Worm (Caenorhabditis elegans) whole organism, L4 larva: ENCODE results near the gene gpa-4.

ENCODE experiments used
- D1046.2 ChIP-seq: fragments of 200-800 bp; sonication (Bioruptor generic); IDR thresholded peaks from 2 replicates; pipeline ENCODE4 v1.3.6; 2022; ENCODE audit warnings: missing genetic modification characterization, missing compliant biosample characterization
- F10B5.3 ChIP-seq: sonication (generic microtip); optimal IDR thresholded peaks from 2 replicates; lab custom pipeline; 2016; ENCODE audit warnings: mild to moderate bottlenecking, missing genetic modification characterization, missing compliant biosample characterization
- F37D6.2 ChIP-seq: sonication (generic microtip); optimal IDR thresholded peaks from 2 replicates; lab custom pipeline; 2016; ENCODE audit warnings: mild to moderate bottlenecking, missing genetic modification characterization, missing compliant biosample characterization
- F49E8.2 ChIP-seq: sonication (generic microtip); optimal IDR thresholded peaks from 2 replicates; lab custom pipeline; 2016; ENCODE audit warnings: missing compliant biosample characterization, mild to moderate bottlenecking, missing genetic modification characterization, borderline replicate concordance
- R02D3.7 ChIP-seq: fragments of 150-350 bp; sonication (generic microtip); optimal IDR thresholded peaks from 3 replicates; lab custom pipeline; 2014; ENCODE audit warnings: missing biosample characterization, missing genetic modification characterization
- Y105C5A.15 ChIP-seq: fragments of 200-800 bp; sonication (Bioruptor generic); IDR thresholded peaks from 2 replicates; pipeline ENCODE4 v1.3.6; 2022; ENCODE audit warnings: missing genetic modification characterization, missing compliant biosample characterization
- Y48G9A.11 ChIP-seq: fragments of 200-800 bp; sonication (Bioruptor generic); IDR thresholded peaks from 2 replicates; pipeline ENCODE4 v1.3.6; 2022; ENCODE audit warnings: missing genetic modification reagents, missing genetic modification characterization, missing compliant biosample characterization
- ZK546.5 ChIP-seq, 2 experiments: sonication (generic microtip); optimal IDR thresholded peaks; 2 replicates each; lab custom pipeline; 2017; ENCODE audit warnings: missing biosample characterization in 2 of 2, missing genetic modification characterization in 2 of 2
- aha-1 ChIP-seq: fragments of 150-350 bp; peaks from one replicate; lab custom pipeline; 2014; ENCODE audit warnings: missing biosample characterization, missing genetic modification characterization
- ama-1 ChIP-seq: fragments of 150-350 bp; optimal IDR thresholded peaks from 2 replicates; lab custom pipeline; 2014; ENCODE audit warnings: inconsistent platforms, mixed read lengths
- arid-1 ChIP-seq: fragments of 200-800 bp; sonication (Bioruptor generic); conservative IDR thresholded peaks from 2 replicates; pipeline ENCODE4 v1.3.6; 2022; ENCODE audit warnings: missing genetic modification reagents, missing genetic modification characterization, missing compliant biosample characterization
- attf-4 ChIP-seq: sonication (generic microtip); optimal IDR thresholded peaks from 3 replicates; lab custom pipeline; 2017; ENCODE audit warnings: missing biosample characterization, missing genetic modification characterization
- ceh-44 ChIP-seq: fragments of 200-800 bp; sonication (Bioruptor generic); IDR thresholded peaks from 2 replicates; pipeline ENCODE4 v1.3.6; 2022; ENCODE audit warnings: missing genetic modification reagents, missing genetic modification characterization, missing compliant biosample characterization
- daf-12 ChIP-seq: fragments of 150-350 bp; optimal IDR thresholded peaks from 2 replicates; lab custom pipeline; 2014; ENCODE audit warnings: missing biosample characterization, missing genetic modification reagents, missing genetic modification characterization
- daf-19 ChIP-seq: fragments of 200-800 bp; sonication (Bioruptor generic); conservative IDR thresholded peaks from 2 replicates; pipeline ENCODE4 v1.3.6; 2022; ENCODE audit warnings: missing genetic modification characterization, missing compliant biosample characterization
- daf-8 ChIP-seq: fragments of 200-800 bp; sonication (Bioruptor generic); IDR thresholded peaks from 2 replicates; pipeline ENCODE4 v1.3.6; 2022; ENCODE audit warnings: missing genetic modification characterization, missing compliant biosample characterization
- duxl-1 ChIP-seq: sonication (generic microtip); optimal IDR thresholded peaks from 2 replicates; lab custom pipeline; 2016; ENCODE audit warnings: mild to moderate bottlenecking, missing genetic modification characterization, moderate library complexity, missing compliant biosample characterization; ENCODE audit not compliant: poor library complexity
- dve-1 ChIP-seq: sonication (generic microtip); optimal IDR thresholded peaks from 2 replicates; lab custom pipeline; 2017; ENCODE audit warnings: antibody characterized with exemption, mild to moderate bottlenecking, missing genetic modification characterization, missing compliant biosample characterization; ENCODE audit not compliant: insufficient read depth
- egl-43 ChIP-seq: fragments of 200-800 bp; sonication (Bioruptor generic); IDR thresholded peaks from 2 replicates; pipeline ENCODE4 v1.3.6; 2022; ENCODE audit warnings: missing genetic modification reagents, missing genetic modification characterization, missing compliant biosample characterization
- hif-1 ChIP-seq, 2 experiments: sonication (generic microtip); optimal IDR thresholded peaks; 2 replicates each; lab custom pipeline; 2016 to 2017; ENCODE audit warnings: missing compliant biosample characterization in 2 of 2, missing genetic modification characterization in 2 of 2, missing genetic modification reagents in 2 of 2, missing genotype in 2 of 2, mild to moderate bottlenecking in 1 of 2
- hlh-11 ChIP-seq: fragments of 200-800 bp; sonication (Bioruptor generic); optimal IDR thresholded peaks from 2 replicates; lab custom pipeline; 2018; ENCODE audit warnings: mild to moderate bottlenecking, missing genetic modification characterization, missing compliant biosample characterization
- jun-1 ChIP-seq: fragments of 150-350 bp; optimal IDR thresholded peaks from 2 replicates; lab custom pipeline; 2014; ENCODE audit warnings: missing biosample characterization, missing genetic modification reagents, missing genetic modification characterization
- lin-1 ChIP-seq: fragments of 200-800 bp; sonication (Bioruptor generic); IDR thresholded peaks from 2 replicates; pipeline ENCODE4 v1.3.6; 2022; ENCODE audit warnings: missing genetic modification reagents, missing genetic modification characterization, missing compliant biosample characterization
- lin-13 ChIP-seq: fragments of 150-350 bp; optimal IDR thresholded peaks from 2 replicates; lab custom pipeline; 2014; ENCODE audit warnings: missing biosample characterization, missing genetic modification reagents, missing genetic modification characterization
- lin-15B ChIP-seq: fragments of 150-350 bp; sonication (generic microtip); optimal IDR thresholded peaks from 3 replicates; lab custom pipeline; 2014; ENCODE audit warnings: missing biosample characterization, missing genetic modification characterization
- lin-29 ChIP-seq: fragments of 200-800 bp; sonication (Bioruptor generic); IDR thresholded peaks from 2 replicates; pipeline ENCODE4 v1.3.6; 2022; ENCODE audit warnings: missing genetic modification reagents, missing genetic modification characterization, missing compliant biosample characterization
- lir-3 ChIP-seq: sonication (generic microtip); optimal IDR thresholded peaks from 2 replicates; lab custom pipeline; 2016; ENCODE audit warnings: mild to moderate bottlenecking, missing genetic modification characterization, missing compliant biosample characterization
- lsy-2 ChIP-seq, 2 experiments: fragments of 150-350 bp in 1 of 2; sonication (generic microtip) in 1 of 2; optimal IDR thresholded peaks; 2 replicates each; lab custom pipeline; 2014 to 2017; ENCODE audit warnings: missing biosample characterization in 2 of 2, missing genetic modification characterization in 2 of 2
- madf-5 ChIP-seq, 2 experiments: fragments of 200-800 bp; sonication (Bioruptor generic); IDR thresholded peaks; 2 replicates each; pipeline ENCODE4 v1.3.6; 2022; ENCODE audit warnings: missing compliant biosample characterization in 2 of 2, missing genetic modification characterization in 2 of 2
- madf-9 ChIP-seq: fragments of 200-800 bp; sonication (Bioruptor generic); conservative IDR thresholded peaks from 2 replicates; pipeline ENCODE4 v1.3.6; 2022; ENCODE audit warnings: missing genetic modification reagents, missing genetic modification characterization, missing compliant biosample characterization
- mdl-1 ChIP-seq, 2 experiments: fragments of 150-350 bp in 1 of 2; sonication (generic microtip) in 1 of 2; optimal IDR thresholded peaks; 2 replicates each; lab custom pipeline; 2014 to 2017; ENCODE audit warnings: missing biosample characterization in 2 of 2, missing genetic modification characterization in 2 of 2
- mep-1 ChIP-seq: fragments of 150-350 bp; sonication (generic microtip); optimal IDR thresholded peaks from 3 replicates; lab custom pipeline; 2014; ENCODE audit warnings: missing biosample characterization, missing genetic modification characterization
- mxl-2 ChIP-seq: fragments of 200-800 bp; sonication (Bioruptor generic); conservative IDR thresholded peaks from 2 replicates; pipeline ENCODE4 v1.3.6; 2022; ENCODE audit warnings: missing genetic modification reagents, missing genetic modification characterization, missing compliant biosample characterization
- nhr-102 ChIP-seq: sonication (generic microtip); optimal IDR thresholded peaks from 2 replicates; lab custom pipeline; 2016; ENCODE audit warnings: mild to moderate bottlenecking, missing genetic modification characterization, moderate library complexity, missing compliant biosample characterization
- nhr-111 ChIP-seq: fragments of 200-800 bp; sonication (Bioruptor generic); optimal IDR thresholded peaks from 2 replicates; lab custom pipeline; 2018; ENCODE audit warnings: mild to moderate bottlenecking, missing genetic modification characterization, missing compliant biosample characterization
- nhr-25 ChIP-seq: sonication (generic microtip); optimal IDR thresholded peaks from 2 replicates; lab custom pipeline; 2017; ENCODE audit warnings: missing genetic modification characterization, mild to moderate bottlenecking, missing compliant biosample characterization, antibody characterized with exemption, moderate library complexity, borderline replicate concordance; ENCODE audit not compliant: insufficient read depth
- nhr-41 ChIP-seq: fragments of 200-800 bp; sonication (Bioruptor generic); IDR thresholded peaks from 2 replicates; pipeline ENCODE4 v1.3.6; 2022; ENCODE audit warnings: missing genetic modification reagents, missing genetic modification characterization, missing compliant biosample characterization
- nhr-42 ChIP-seq: fragments of 200-800 bp; sonication (Bioruptor generic); IDR thresholded peaks from 2 replicates; pipeline ENCODE4 v1.3.6; 2022; ENCODE audit warnings: missing genetic modification characterization, missing compliant biosample characterization
- nhr-48 ChIP-seq: sonication (generic microtip); optimal IDR thresholded peaks from 2 replicates; lab custom pipeline; 2016; ENCODE audit warnings: mild to moderate bottlenecking, missing genetic modification characterization, missing compliant biosample characterization
- php-3 ChIP-seq: fragments of 200-800 bp; sonication (Bioruptor generic); IDR thresholded peaks from 2 replicates; pipeline ENCODE4 v1.3.6; 2022; ENCODE audit warnings: missing genetic modification reagents, missing genetic modification characterization, missing compliant biosample characterization
- sdz-12 ChIP-seq: fragments of 200-800 bp; sonication (Bioruptor generic); optimal IDR thresholded peaks from 2 replicates; lab custom pipeline; 2018; ENCODE audit warnings: mild to moderate bottlenecking, missing genetic modification characterization, missing compliant biosample characterization
- set-16 ChIP-seq: fragments of 200-800 bp; sonication (Bioruptor generic); IDR thresholded peaks from 2 replicates; pipeline ENCODE4 v1.3.6; 2022; ENCODE audit warnings: missing genetic modification reagents, missing genetic modification characterization, missing compliant biosample characterization
- skn-1 ChIP-seq: fragments of 150-350 bp; optimal IDR thresholded peaks from 2 replicates; lab custom pipeline; 2014; ENCODE audit warnings: missing biosample characterization, missing genetic modification characterization
- snpc-4 ChIP-seq: fragments of 150-350 bp; optimal IDR thresholded peaks from 2 replicates; lab custom pipeline; 2014; ENCODE audit warnings: missing biosample characterization, missing genetic modification characterization
- tag-97 ChIP-seq: fragments of 200-800 bp; sonication (Bioruptor generic); IDR thresholded peaks from 2 replicates; pipeline ENCODE4 v1.3.6; 2022; ENCODE audit warnings: missing genetic modification characterization, missing compliant biosample characterization
- unc-39 ChIP-seq: sonication (generic microtip); optimal IDR thresholded peaks from 2 replicates; lab custom pipeline; 2017; ENCODE audit warnings: missing biosample characterization, missing genetic modification characterization
- zfp-3 ChIP-seq: fragments of 200-800 bp; sonication (Bioruptor generic); conservative IDR thresholded peaks from 2 replicates; pipeline ENCODE4 v1.3.6; 2022; ENCODE audit warnings: missing genetic modification reagents, missing genetic modification characterization, missing compliant biosample characterization
- zip-11 ChIP-seq: fragments of 200-800 bp; sonication (Bioruptor generic); IDR thresholded peaks from 2 replicates; pipeline ENCODE4 v1.3.6; 2022; ENCODE audit warnings: missing genetic modification characterization, missing compliant biosample characterization
- zip-2 ChIP-seq: fragments of 150-350 bp; optimal IDR thresholded peaks from 2 replicates; lab custom pipeline; 2014; ENCODE audit warnings: missing biosample characterization, missing genetic modification characterization
- ztf-7 ChIP-seq: fragments of 150-350 bp; optimal IDR thresholded peaks from 2 replicates; lab custom pipeline; 2014; ENCODE audit warnings: missing biosample characterization, missing genetic modification characterization

gpa-4 gene

DNA sequence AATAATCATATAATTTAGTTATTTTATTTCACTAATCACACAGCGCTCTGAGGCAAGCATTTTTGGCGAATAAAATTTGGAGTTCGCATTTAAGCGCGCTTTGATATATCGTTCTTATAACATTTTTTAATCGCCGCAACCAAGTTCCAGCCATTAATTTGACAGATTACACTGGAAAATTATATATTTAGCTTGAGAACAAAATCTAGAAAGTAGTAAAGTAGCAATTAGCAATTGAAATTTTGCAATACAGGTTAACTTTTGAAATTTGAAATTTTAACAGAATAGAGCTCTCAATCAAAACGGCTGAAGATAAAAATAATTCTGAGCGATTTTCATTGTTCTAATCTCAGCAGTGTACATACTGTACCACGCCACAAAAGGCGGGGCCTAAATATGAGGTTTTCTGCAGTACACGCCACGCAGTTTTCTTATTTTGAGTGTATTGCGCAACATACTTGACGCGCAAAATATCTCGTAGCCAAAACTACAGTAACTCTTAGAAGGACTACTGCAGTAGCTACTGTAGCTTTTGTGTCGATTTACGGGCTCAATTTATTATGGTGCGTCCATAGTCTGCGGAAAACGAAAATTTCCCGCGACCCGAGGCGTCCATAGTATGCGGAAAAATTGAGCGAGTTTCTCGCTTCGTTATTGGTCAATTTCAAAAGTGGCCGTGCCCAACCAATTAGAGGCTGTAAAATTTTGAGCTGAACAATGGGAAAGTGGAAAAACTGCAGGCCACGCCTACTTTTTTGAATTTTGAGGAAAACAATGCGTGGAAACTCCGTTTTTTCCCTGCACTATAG is 25.8 kb downstream of the gpa-4 start:
- TF ChIP-seq nhr-48 (tag; lab: Kevin White, UChicago) (no peak), daf-12 (no peak), jun-1 (tag; lab: Kevin White, UChicago) (no peak), duxl-1 (peak; percentile 36), ZK546.5 (tag; optimal IDR thresholded peaks at IDR 0.05; lab: Kevin White, UChicago) (no peak), madf-5 (GFP tag; IDR thresholded peaks at IDR 0.05; lab: Robert Waterston, UW) (no peak), F49E8.2 (peak; percentile 63), hlh-11 (tag; lab: Kevin White, UChicago) (no peak), set-16 (GFP tag; lab: Robert Waterston, UW) (no peak), zip-2 (tag; lab: Kevin White, UChicago) (no peak), daf-19 (GFP tag; lab: Robert Waterston, UW) (no peak), madf-9 (GFP tag; lab: Robert Waterston, UW) (no peak), dve-1 (tag; lab: Kevin White, UChicago) (no peak), nhr-41 (GFP tag; lab: Robert Waterston, UW) (no peak), nhr-42 (GFP tag; lab: Robert Waterston, UW) (no peak), D1046.2 (GFP tag; lab: Robert Waterston, UW) (no peak), lsy-2 (tag; optimal IDR thresholded peaks at IDR 0.05; lab: Kevin White, UChicago) (peak in 1 of 2 experiments; percentile 10), R02D3.7 (no peak), zfp-3 (GFP tag; lab: Robert Waterston, UW) (0 out of 2 replicates have a peak, but pooled peaks have one; percentile 15), nhr-111 (GFP tag; lab: Kevin White, UChicago) (no peak), unc-39 (tag; lab: Kevin White, UChicago) (no peak), F10B5.3 (no peak), skn-1 (no peak), attf-4 (tag; lab: Kevin White, UChicago) (no peak), zip-11 (GFP tag; lab: Robert Waterston, UW) (no peak), php-3 (no peak), ztf-7 (tag; lab: Kevin White, UChicago) (no peak), ama-1 (no peak), nhr-102 (tag; lab: Kevin White, UChicago) (no peak), lin-15B (tag; lab: Kevin White, UChicago) (no peak), lin-13 (GFP tag; lab: Kevin White, UChicago) (no peak), F37D6.2 (tag; lab: Kevin White, UChicago) (no peak), lin-29 (GFP tag; lab: Robert Waterston, UW) (no peak), aha-1 (tag; lab: Kevin White, UChicago) (no peak), ceh-44 (GFP tag; lab: Robert Waterston, UW) (no peak), mep-1 (tag; lab: Kevin White, UChicago) (peak; percentile 11), mxl-2 (GFP tag; lab: Robert Waterston, UW) (no peak), hif-1 (tag; optimal IDR thresholded peaks at IDR 0.05; lab: Kevin White, UChicago) (no peak), tag-97 (GFP tag; lab: Robert Waterston, UW) (no peak), lin-1 (GFP tag; lab: Robert Waterston, UW) (no peak), nhr-25 (tag; lab: Kevin White, UChicago) (no peak), snpc-4 (tag; lab: Kevin White, UChicago) (no peak), Y48G9A.11 (GFP tag; lab: Robert Waterston, UW) (peak; percentile 76), egl-43 (GFP tag; lab: Robert Waterston, UW) (no peak), mdl-1 (tag; optimal IDR thresholded peaks at IDR 0.05; lab: Kevin White, UChicago) (no peak), Y105C5A.15 (0 out of 2 replicates have a peak, but pooled peaks have one; percentile 11), sdz-12 (GFP tag; lab: Kevin White, UChicago) (no peak), lir-3 (tag; lab: Kevin White, UChicago) (no peak), daf-8 (GFP tag; lab: Robert Waterston, UW) (no peak), arid-1 (GFP tag; lab: Robert Waterston, UW) (0 out of 2 replicates have a peak, but pooled peaks have one; percentile 4)
